Fruit fly (Drosophila melanogaster) whole organism, embryonic: ENCODE data around the gene CG10055.

Source experiments
- Bgb ChIP-seq: fragments of 200-800 bp; sonication (Bioruptor generic); IDR thresholded peaks from 2 replicates; pipeline ENCODE4 v1.3.6; 2022; ENCODE audit warnings: missing biosample characterization, missing genetic modification characterization; ENCODE audit not compliant: partially characterized antibody
- CG11695 ChIP-seq: fragments of 200-800 bp; sonication (Bioruptor generic); IDR thresholded peaks from 3 replicates; pipeline ENCODE4 v1.3.6; 2022; ENCODE audit warnings: missing biosample characterization, missing genetic modification characterization
- CG12071 ChIP-seq: fragments of 200-800 bp; sonication (Bioruptor generic); optimal IDR thresholded peaks from 3 replicates; lab custom pipeline; 2018; ENCODE audit warnings: missing biosample characterization, mild to moderate bottlenecking, missing genetic modification characterization
- CG13894 ChIP-seq: fragments of 200-800 bp; sonication (Bioruptor generic); optimal IDR thresholded peaks from 3 replicates; lab custom pipeline; 2018; ENCODE audit warnings: missing biosample characterization, mild to moderate bottlenecking, missing genetic modification characterization, moderate library complexity
- CG14667 ChIP-seq: fragments of 200-800 bp; sonication (Bioruptor generic); IDR thresholded peaks from 2 replicates; pipeline ENCODE4 v1.3.6; 2022; ENCODE audit warnings: missing biosample characterization, missing genetic modification characterization
- CG15479 ChIP-seq: fragments of 200-800 bp; sonication (Bioruptor generic); optimal IDR thresholded peaks from 3 replicates; lab custom pipeline; 2019; ENCODE audit warnings: missing biosample characterization, mild to moderate bottlenecking, missing genetic modification characterization, moderate library complexity
- CG1603 ChIP-seq: fragments of 200-800 bp; sonication (Bioruptor generic); optimal IDR thresholded peaks from 2 replicates; lab custom pipeline; 2019; ENCODE audit warnings: missing biosample characterization, mild to moderate bottlenecking, missing genetic modification characterization, moderate library complexity
- CG17361 ChIP-seq: fragments of 200-800 bp; sonication (Bioruptor generic); IDR thresholded peaks from 3 replicates; pipeline ENCODE4 v1.3.6; 2022; ENCODE audit warnings: missing biosample characterization, missing genetic modification characterization
- CG17912 ChIP-seq: fragments of 200-800 bp; sonication (Bioruptor generic); optimal IDR thresholded peaks from 2 replicates; lab custom pipeline; 2018; ENCODE audit warnings: missing biosample characterization, mild to moderate bottlenecking, missing genetic modification characterization
- CG18599 ChIP-seq: fragments of 200-800 bp; sonication (Bioruptor generic); optimal IDR thresholded peaks from 3 replicates; lab custom pipeline; 2017; ENCODE audit warnings: missing biosample characterization, missing genetic modification characterization, mild to moderate bottlenecking, moderate library complexity, missing genetic modification reagents
- CG2199 ChIP-seq: fragments of 200-800 bp; sonication (Bioruptor generic); IDR thresholded peaks from 3 replicates; pipeline ENCODE4 v1.3.6; 2022; ENCODE audit warnings: missing biosample characterization, missing genetic modification characterization
- CG3065 ChIP-seq: fragments of 200-800 bp; sonication (Bioruptor generic); optimal IDR thresholded peaks from 2 replicates; lab custom pipeline; 2016; ENCODE audit warnings: missing biosample characterization, missing genetic modification characterization
- CG32532 ChIP-seq: fragments of 200-800 bp; sonication (Bioruptor generic); IDR thresholded peaks from 2 replicates; pipeline ENCODE4 v1.3.6; 2022; ENCODE audit warnings: missing biosample characterization, missing genetic modification characterization
- CG3407 ChIP-seq: fragments of 200-800 bp; sonication (Bioruptor generic); optimal IDR thresholded peaks from 2 replicates; lab custom pipeline; 2018; ENCODE audit warnings: missing biosample characterization, mild to moderate bottlenecking, missing genetic modification characterization
- CG4360 ChIP-seq: fragments of 200-800 bp; sonication (Bioruptor generic); IDR thresholded peaks from 2 replicates; pipeline ENCODE4 v1.3.6; 2022; ENCODE audit warnings: missing biosample characterization, missing genetic modification characterization
- CG4730 ChIP-seq: fragments of 200-800 bp; sonication (Bioruptor generic); IDR thresholded peaks from 2 replicates; pipeline ENCODE4 v1.3.6; 2022; ENCODE audit warnings: missing biosample characterization, missing genetic modification characterization
- CG6791 ChIP-seq: fragments of 200-800 bp; sonication (Bioruptor generic); IDR thresholded peaks from 3 replicates; pipeline ENCODE4 v1.3.6; 2022; ENCODE audit warnings: missing biosample characterization, missing genetic modification characterization; ENCODE audit not compliant: partially characterized antibody
- CG7271 ChIP-seq: fragments of 200-800 bp; sonication (Bioruptor generic); optimal IDR thresholded peaks from 2 replicates; lab custom pipeline; 2018; ENCODE audit warnings: missing biosample characterization, mild to moderate bottlenecking, missing genetic modification characterization, moderate library complexity
- CoRest ChIP-seq: fragments of 200-800 bp; sonication (Bioruptor generic); optimal IDR thresholded peaks from 3 replicates; lab custom pipeline; 2018; ENCODE audit warnings: missing biosample characterization, mild to moderate bottlenecking, missing genetic modification characterization, moderate library complexity
- D19A ChIP-seq: fragments of 200-800 bp; optimal IDR thresholded peaks from 3 replicates; lab custom pipeline; 2019; ENCODE audit warnings: missing biosample characterization, mild to moderate bottlenecking, missing genetic modification characterization, moderate library complexity
- Elba2 ChIP-seq: fragments of 200-800 bp; sonication (Bioruptor generic); optimal IDR thresholded peaks from 3 replicates; lab custom pipeline; 2016; ENCODE audit warnings: missing biosample characterization, missing genetic modification characterization
- Gug ChIP-seq: fragments of 200-800 bp; sonication (Bioruptor generic); IDR thresholded peaks from 4 replicates; pipeline ENCODE4 v1.3.6; 2022; ENCODE audit warnings: missing biosample characterization, missing genetic modification characterization
- H2.0 ChIP-seq: fragments of 200-800 bp; sonication (Bioruptor generic); IDR thresholded peaks from 2 replicates; pipeline ENCODE4 v1.3.6; 2022; ENCODE audit warnings: missing biosample characterization, missing genetic modification characterization
- Hr3 ChIP-seq: fragments of 200-800 bp; sonication (Bioruptor generic); optimal IDR thresholded peaks from 3 replicates; lab custom pipeline; 2016; ENCODE audit warnings: missing biosample characterization, missing genetic modification characterization
- Hr39 ChIP-seq: fragments of >200 bp; optimal IDR thresholded peaks from 2 replicates; lab custom pipeline; 2017
- Max ChIP-seq: fragments of 200-800 bp; sonication (Bioruptor generic); optimal IDR thresholded peaks from 2 replicates; lab custom pipeline; 2016; ENCODE audit warnings: missing biosample characterization, mild to moderate bottlenecking, missing genetic modification characterization
- Nf-YA ChIP-seq: fragments of 200-800 bp; sonication (Bioruptor generic); IDR thresholded peaks from 2 replicates; pipeline ENCODE4 v1.3.6; 2022; ENCODE audit warnings: missing biosample characterization, missing genetic modification characterization
- Scr ChIP-seq: fragments of 200-800 bp; sonication (Bioruptor generic); IDR thresholded peaks from 2 replicates; pipeline ENCODE4 v1.3.6; 2022; ENCODE audit warnings: missing biosample characterization, missing genetic modification characterization; ENCODE audit not compliant: partially characterized antibody
- Ssrp ChIP-seq: fragments of 200-800 bp; sonication (Bioruptor generic); optimal IDR thresholded peaks from 2 replicates; lab custom pipeline; 2018; ENCODE audit warnings: missing biosample characterization, mild to moderate bottlenecking, missing genetic modification characterization, moderate library complexity
- YL-1 ChIP-seq: fragments of 200-800 bp; sonication (Bioruptor generic); optimal IDR thresholded peaks from 3 replicates; lab custom pipeline; 2017; ENCODE audit warnings: missing biosample characterization, mild to moderate bottlenecking, missing genetic modification characterization
- crc ChIP-seq: fragments of 200-800 bp; sonication (Bioruptor generic); optimal IDR thresholded peaks from 2 replicates; lab custom pipeline; 2016; ENCODE audit warnings: missing biosample characterization, missing genetic modification characterization
- gfzf ChIP-seq: fragments of 200-800 bp; sonication (Bioruptor generic); optimal IDR thresholded peaks from 2 replicates; lab custom pipeline; 2016; ENCODE audit warnings: missing biosample characterization, mild to moderate bottlenecking, missing genetic modification characterization, moderate library complexity
- ham ChIP-seq: fragments of 200-800 bp; sonication (Bioruptor generic); IDR thresholded peaks from 2 replicates; pipeline ENCODE4 v1.3.6; 2022; ENCODE audit warnings: missing biosample characterization, missing genetic modification characterization
- ind ChIP-seq: fragments of 200-800 bp; sonication (Bioruptor generic); optimal IDR thresholded peaks from 3 replicates; lab custom pipeline; 2016; ENCODE audit warnings: missing biosample characterization, missing genetic modification characterization
- jigr1 ChIP-seq: fragments of 200-800 bp; sonication (Bioruptor generic); IDR thresholded peaks from 3 replicates; pipeline ENCODE4 v1.3.6; 2022; ENCODE audit warnings: missing biosample characterization, missing genetic modification characterization
- kni ChIP-seq: fragments of 200-800 bp; sonication (Bioruptor generic); optimal IDR thresholded peaks from 3 replicates; lab custom pipeline; 2017; ENCODE audit warnings: mild to moderate bottlenecking, missing biosample characterization, missing genetic modification reagents, missing genetic modification characterization
- mirr ChIP-seq: fragments of 200-800 bp; sonication (Bioruptor generic); optimal IDR thresholded peaks from 3 replicates; lab custom pipeline; 2018; ENCODE audit warnings: missing biosample characterization, mild to moderate bottlenecking, missing genetic modification characterization
- nom ChIP-seq: fragments of 200-800 bp; sonication (Bioruptor generic); optimal IDR thresholded peaks from 2 replicates; lab custom pipeline; 2017; ENCODE audit warnings: missing biosample characterization, missing genetic modification characterization, mild to moderate bottlenecking, moderate library complexity, missing genetic modification reagents
- peb ChIP-seq: fragments of 200-800 bp; sonication (Bioruptor generic); IDR thresholded peaks from 2 replicates; pipeline ENCODE4 v1.3.6; 2022; ENCODE audit warnings: missing biosample characterization, missing genetic modification characterization
- pita ChIP-seq: fragments of 200-800 bp; sonication (Bioruptor generic); optimal IDR thresholded peaks from 2 replicates; lab custom pipeline; 2017; ENCODE audit warnings: missing biosample characterization, mild to moderate bottlenecking, missing genetic modification characterization
- pros ChIP-seq: fragments of 200-800 bp; sonication (Bioruptor generic); optimal IDR thresholded peaks from 3 replicates; lab custom pipeline; 2019; ENCODE audit warnings: missing biosample characterization, mild to moderate bottlenecking, missing genetic modification characterization, moderate library complexity
- psq ChIP-seq: fragments of 200-800 bp; sonication (Bioruptor generic); optimal IDR thresholded peaks from 2 replicates; lab custom pipeline; 2017; ENCODE audit warnings: missing biosample characterization, missing genetic modification characterization
- sc ChIP-seq, 3 experiments: fragments of >200 bp in 2 of 3; fragments of 200-800 bp in 1 of 3; sonication (Bioruptor generic) in 1 of 3; optimal IDR thresholded peaks; 2 replicates in 2 of 3; 3 replicates in 1 of 3; lab custom pipeline; 2017; ENCODE audit warnings: mild to moderate bottlenecking in 1 of 3, missing biosample characterization in 1 of 3, missing genetic modification characterization in 1 of 3, missing genetic modification reagents in 1 of 3
- scrt ChIP-seq: fragments of 200-800 bp; sonication (Bioruptor generic); optimal IDR thresholded peaks from 2 replicates; lab custom pipeline; 2018; ENCODE audit warnings: missing biosample characterization, mild to moderate bottlenecking, missing genetic modification characterization, moderate library complexity
- so ChIP-seq: fragments of 200-800 bp; sonication (Bioruptor generic); IDR thresholded peaks from 3 replicates; pipeline ENCODE4 v1.3.6; 2022; ENCODE audit warnings: missing biosample characterization, missing genetic modification characterization
- toy ChIP-seq: fragments of 200-800 bp; sonication (Bioruptor generic); IDR thresholded peaks from 2 replicates; pipeline ENCODE4 v1.3.6; 2022; ENCODE audit warnings: missing biosample characterization, missing genetic modification characterization
- tup ChIP-seq: fragments of 200-800 bp; sonication (Bioruptor generic); optimal IDR thresholded peaks from 2 replicates; lab custom pipeline; 2016; ENCODE audit warnings: missing biosample characterization, mild to moderate bottlenecking, missing genetic modification characterization, moderate library complexity
- vnd ChIP-seq: fragments of 200-800 bp; sonication (Bioruptor generic); IDR thresholded peaks from 3 replicates; pipeline ENCODE4 v1.3.6; 2022; ENCODE audit warnings: missing biosample characterization, missing genetic modification characterization; ENCODE audit not compliant: partially characterized antibody
- z ChIP-seq: fragments of 200-800 bp; sonication (Bioruptor generic); IDR thresholded peaks from 3 replicates; pipeline ENCODE4 v1.3.6; 2022; ENCODE audit warnings: missing biosample characterization, missing genetic modification characterization
- zf30C ChIP-seq: fragments of 200-800 bp; sonication (Bioruptor generic); optimal IDR thresholded peaks from 3 replicates; lab custom pipeline; 2018; ENCODE audit warnings: missing biosample characterization, mild to moderate bottlenecking, missing genetic modification characterization

The CG10055 gene

dm6 chr3R:7134715-7135505 lies 51.6 kb downstream of the CG10055 start (continued):
- TF ChIP-seq Nf-YA (no peak), pros (GFP tag; lab: Kevin White, UChicago) (peak; percentile 6), nom (GFP tag; lab: Kevin White, UChicago) (no peak), Ssrp (tag; lab: Kevin White, UChicago) (peak; percentile 3), CG4730 (GFP tag; lab: Robert Waterston, UW) (no peak), YL-1 (GFP tag; lab: Kevin White, UChicago) (no peak), pita (GFP tag; lab: Kevin White, UChicago) (no peak), CG13894 (tag; lab: Kevin White, UChicago) (no peak), kni (GFP tag; lab: Kevin White, UChicago) (no peak), CG12071 (GFP tag; lab: Kevin White, UChicago) (no peak), CG6791 (GFP tag; lab: Robert Waterston, UW) (no peak), z (GFP tag; lab: Robert Waterston, UW) (no peak), Bgb (GFP tag; lab: Robert Waterston, UW) (no peak), CG17912 (no peak), so (GFP tag; lab: Robert Waterston, UW) (no peak), psq (GFP tag; lab: Kevin White, UChicago) (no peak), CG1603 (no peak), CG3407 (GFP tag; lab: Kevin White, UChicago) (no peak), ham (GFP tag; lab: Robert Waterston, UW) (no peak), D19A (tag; lab: Kevin White, UChicago) (no peak), CG2199 (GFP tag; lab: Robert Waterston, UW) (no peak), CG4360 (GFP tag; lab: Robert Waterston, UW) (no peak), CG15479 (GFP tag; lab: Kevin White, UChicago) (no peak), CG3065 (GFP tag; lab: Kevin White, UChicago) (no peak), CG32532 (no peak), CG18599 (no peak), vnd (GFP tag; lab: Robert Waterston, UW) (no peak), Elba2 (GFP tag; lab: Kevin White, UChicago) (no peak), CG17361 (GFP tag; lab: Robert Waterston, UW) (peak; percentile 25; the same call in 1 of the 3 replicates), Scr (no peak), sc (optimal IDR thresholded peaks at IDR 0.05; lab: Kevin White, UChicago) (no peak), sc (GFP tag; optimal IDR thresholded peaks at IDR 0.05; lab: Kevin White, UChicago) (no peak), CoRest (tag; lab: Kevin White, UChicago) (no peak), toy (GFP tag; lab: Robert Waterston, UW) (no peak), CG14667 (GFP tag; lab: Robert Waterston, UW) (no peak), Hr3 (GFP tag; lab: Kevin White, UChicago) (no peak), jigr1 (GFP tag; lab: Robert Waterston, UW) (no peak), CG11695 (GFP tag; lab: Robert Waterston, UW) (no peak), ind (no peak), tup (GFP tag; lab: Kevin White, UChicago) (no peak), Hr39 (lab: Kevin White, UChicago) (no peak), gfzf (GFP tag; lab: Kevin White, UChicago) (no peak), mirr (GFP tag; lab: Kevin White, UChicago) (no peak), H2.0 (GFP tag; lab: Robert Waterston, UW) (no peak), CG7271 (tag; lab: Kevin White, UChicago) (no peak), Max (no peak), zf30C (GFP tag; lab: Kevin White, UChicago) (peak; percentile 62), scrt (GFP tag; lab: Kevin White, UChicago) (no peak), peb (GFP tag; lab: Robert Waterston, UW) (no peak), crc (GFP tag; lab: Kevin White, UChicago) (no peak), Gug (no peak)
